Worm (Caenorhabditis elegans) whole organism, young adult: Measurements from ENCODE around the gene F27E5.5.

Experiments used
- B0019.2 ChIP-seq: fragments of 200-800 bp; sonication (Bioruptor generic); conservative IDR thresholded peaks from 2 replicates; pipeline ENCODE4 v1.3.6; 2022; ENCODE audit warnings: missing genetic modification reagents, missing genetic modification characterization, missing compliant biosample characterization
- C06A6.2 ChIP-seq: fragments of 200-800 bp; sonication (Bioruptor generic); conservative IDR thresholded peaks from 2 replicates; pipeline ENCODE4 v1.3.6; 2022; ENCODE audit warnings: missing genetic modification characterization, missing compliant biosample characterization
- F10E7.11 ChIP-seq: sonication (generic microtip); optimal IDR thresholded peaks from 2 replicates; lab custom pipeline; 2017; ENCODE audit warnings: mild to moderate bottlenecking, missing genetic modification characterization, moderate library complexity, missing compliant biosample characterization
- F22D6.2 ChIP-seq: sonication (generic microtip); optimal IDR thresholded peaks from 2 replicates; lab custom pipeline; 2016; ENCODE audit warnings: mild to moderate bottlenecking, missing genetic modification characterization, missing compliant biosample characterization
- F33H1.4 ChIP-seq: fragments of 200-800 bp; sonication (Bioruptor generic); IDR thresholded peaks from 2 replicates; pipeline ENCODE4 v1.3.6; 2022; ENCODE audit warnings: missing genetic modification reagents, missing genetic modification characterization, missing compliant biosample characterization
- F39B2.1 ChIP-seq: fragments of 200-800 bp; sonication (Bioruptor generic); IDR thresholded peaks from 2 replicates; pipeline ENCODE4 v1.3.6; 2022; ENCODE audit warnings: missing genetic modification reagents, missing genetic modification characterization, missing compliant biosample characterization
- K12H6.12 ChIP-seq: fragments of 200-800 bp; sonication (Bioruptor generic); optimal IDR thresholded peaks from 2 replicates; lab custom pipeline; 2018; ENCODE audit warnings: mild to moderate bottlenecking, missing genetic modification characterization, missing compliant biosample characterization
- Y53F4B.3 ChIP-seq: fragments of 200-800 bp; sonication (Bioruptor generic); IDR thresholded peaks from 2 replicates; pipeline ENCODE4 v1.3.6; 2022; ENCODE audit warnings: missing genetic modification reagents, missing genetic modification characterization, missing compliant biosample characterization
- Y53G8AR.9 ChIP-seq: fragments of 200-800 bp; sonication (Bioruptor generic); conservative IDR thresholded peaks from 2 replicates; pipeline ENCODE4 v1.3.6; 2022; ENCODE audit warnings: missing genetic modification reagents, missing genetic modification characterization, missing compliant biosample characterization
- Y67H2A.10 ChIP-seq: fragments of 200-800 bp; sonication (Bioruptor generic); conservative IDR thresholded peaks from 2 replicates; pipeline ENCODE4 v1.3.6; 2022; ENCODE audit warnings: missing genetic modification reagents, missing genetic modification characterization, missing compliant biosample characterization
- Y95B8A.8 ChIP-seq: fragments of 200-800 bp; sonication (Bioruptor generic); IDR thresholded peaks from 2 replicates; pipeline ENCODE4 v1.3.6; 2022; ENCODE audit warnings: missing genetic modification reagents, missing genetic modification characterization, missing compliant biosample characterization
- attf-3 ChIP-seq: fragments of 200-800 bp; sonication (Bioruptor generic); conservative IDR thresholded peaks from 2 replicates; pipeline ENCODE4 v1.3.6; 2022; ENCODE audit warnings: missing genetic modification reagents, missing genetic modification characterization, missing compliant biosample characterization
- attf-5 ChIP-seq: fragments of 200-800 bp; sonication (Bioruptor generic); optimal IDR thresholded peaks from 2 replicates; lab custom pipeline; 2018; ENCODE audit warnings: mild to moderate bottlenecking, missing genetic modification characterization, missing compliant biosample characterization
- attf-6 ChIP-seq: fragments of 200-800 bp; sonication (Bioruptor generic); IDR thresholded peaks from 2 replicates; pipeline ENCODE4 v1.3.6; 2022; ENCODE audit warnings: missing genetic modification reagents, missing genetic modification characterization, missing compliant biosample characterization
- ceh-40 ChIP-seq: fragments of 200-800 bp; sonication (Bioruptor generic); IDR thresholded peaks from 2 replicates; pipeline ENCODE4 v1.3.6; 2022; ENCODE audit warnings: missing genetic modification characterization, missing compliant biosample characterization
- ceh-79 ChIP-seq: sonication (generic microtip); optimal IDR thresholded peaks from 2 replicates; lab custom pipeline; 2017; ENCODE audit warnings: mild to moderate bottlenecking, missing genetic modification characterization, missing compliant biosample characterization
- dox-1 ChIP-seq: fragments of 200-800 bp; sonication (Bioruptor generic); IDR thresholded peaks from 2 replicates; pipeline ENCODE4 v1.3.6; 2022; ENCODE audit warnings: missing genetic modification reagents, missing genetic modification characterization, missing compliant biosample characterization
- efl-1 ChIP-seq: fragments of 150-350 bp; optimal IDR thresholded peaks from 2 replicates; lab custom pipeline; 2014; ENCODE audit warnings: missing biosample characterization, missing genetic modification reagents, missing genetic modification characterization
- egrh-3 ChIP-seq: fragments of 200-800 bp; sonication (Bioruptor generic); IDR thresholded peaks from 2 replicates; pipeline ENCODE4 v1.3.6; 2022; ENCODE audit warnings: missing genetic modification reagents, missing genetic modification characterization, missing compliant biosample characterization
- gei-17 ChIP-seq: fragments of 200-800 bp; sonication (Bioruptor generic); optimal IDR thresholded peaks from 2 replicates; lab custom pipeline; 2018; ENCODE audit warnings: mild to moderate bottlenecking, missing genetic modification characterization, missing compliant biosample characterization
- hlh-26 ChIP-seq: fragments of 200-800 bp; sonication (Bioruptor generic); conservative IDR thresholded peaks from 2 replicates; pipeline ENCODE4 v1.3.6; 2022; ENCODE audit warnings: missing genetic modification reagents, missing genetic modification characterization, missing compliant biosample characterization
- hmg-1.2 ChIP-seq: fragments of 200-800 bp; sonication (Bioruptor generic); IDR thresholded peaks from 2 replicates; pipeline ENCODE4 v1.3.6; 2022; ENCODE audit warnings: missing genetic modification reagents, missing genetic modification characterization, missing compliant biosample characterization
- hsf-1 ChIP-seq: fragments of 200-800 bp; sonication (Bioruptor generic); IDR thresholded peaks from 2 replicates; pipeline ENCODE4 v1.3.6; 2022; ENCODE audit warnings: missing genetic modification reagents, missing genetic modification characterization, missing compliant biosample characterization
- lin-40 ChIP-seq: sonication (generic microtip); optimal IDR thresholded peaks from 2 replicates; lab custom pipeline; 2016; ENCODE audit warnings: missing genetic modification characterization, mild to moderate bottlenecking, missing compliant biosample characterization, missing genotype, missing genetic modification reagents
- lsl-1 ChIP-seq: fragments of 200-800 bp; sonication (Bioruptor generic); optimal IDR thresholded peaks from 2 replicates; lab custom pipeline; 2018; ENCODE audit warnings: mild to moderate bottlenecking, missing genetic modification characterization, moderate library complexity, missing compliant biosample characterization
- madf-3 ChIP-seq: fragments of 200-800 bp; sonication (Bioruptor generic); IDR thresholded peaks from 2 replicates; pipeline ENCODE4 v1.3.6; 2022; ENCODE audit warnings: missing genetic modification reagents, missing genetic modification characterization, missing compliant biosample characterization
- madf-6 ChIP-seq: fragments of 200-800 bp; sonication (Bioruptor generic); IDR thresholded peaks from 2 replicates; pipeline ENCODE4 v1.3.6; 2022; ENCODE audit warnings: missing genetic modification reagents, missing genetic modification characterization, missing compliant biosample characterization
- madf-8 ChIP-seq: fragments of 200-800 bp; sonication (Bioruptor generic); conservative IDR thresholded peaks from 2 replicates; pipeline ENCODE4 v1.3.6; 2022; ENCODE audit warnings: missing genetic modification reagents, missing genetic modification characterization, missing compliant biosample characterization
- mes-4 ChIP-seq: sonication (generic microtip); optimal IDR thresholded peaks from 2 replicates; lab custom pipeline; 2016; ENCODE audit warnings: missing genotype, missing genetic modification characterization, missing compliant biosample characterization
- nfya-2 ChIP-seq: fragments of 200-800 bp; sonication (Bioruptor generic); IDR thresholded peaks from 2 replicates; pipeline ENCODE4 v1.3.6; 2022; ENCODE audit warnings: missing genetic modification reagents, missing genetic modification characterization, missing compliant biosample characterization
- nhr-179 ChIP-seq: sonication (generic microtip); optimal IDR thresholded peaks from 2 replicates; lab custom pipeline; 2016; ENCODE audit warnings: mild to moderate bottlenecking, missing genetic modification characterization, missing compliant biosample characterization
- nhr-90 ChIP-seq: sonication (generic microtip); optimal IDR thresholded peaks from 2 replicates; lab custom pipeline; 2016; ENCODE audit warnings: missing genotype, mild to moderate bottlenecking, missing genetic modification characterization, missing compliant biosample characterization
- rcor-1 ChIP-seq: fragments of 200-800 bp; sonication (Bioruptor generic); IDR thresholded peaks from 2 replicates; pipeline ENCODE4 v1.3.6; 2022; ENCODE audit warnings: missing genetic modification reagents, missing genetic modification characterization, missing compliant biosample characterization
- rec-8 ChIP-seq, 2 experiments: sonication (generic microtip); optimal IDR thresholded peaks; 2 replicates each; lab custom pipeline; 2016; ENCODE audit warnings: mild to moderate bottlenecking in 2 of 2, missing genetic modification characterization in 2 of 2, missing genetic modification reagents in 2 of 2, missing genotype in 2 of 2, missing biosample characterization in 1 of 2, missing compliant biosample characterization in 1 of 2, moderate library complexity in 1 of 2
- repo-1 ChIP-seq: sonication (generic microtip); optimal IDR thresholded peaks from 2 replicates; lab custom pipeline; 2017; ENCODE audit warnings: mild to moderate bottlenecking, missing genetic modification characterization, missing compliant biosample characterization
- sea-2 ChIP-seq: fragments of 200-800 bp; sonication (Bioruptor generic); IDR thresholded peaks from 2 replicates; pipeline ENCODE4 v1.3.6; 2022; ENCODE audit warnings: missing genetic modification characterization, missing compliant biosample characterization
- snpc-1.1 ChIP-seq: sonication (generic microtip); optimal IDR thresholded peaks from 2 replicates; lab custom pipeline; 2017; ENCODE audit warnings: missing genetic modification characterization, mild to moderate bottlenecking, missing compliant biosample characterization, antibody characterized with exemption, moderate library complexity, missing genotype, missing genetic modification reagents; ENCODE audit not compliant: insufficient read depth
- snpc-1.3 ChIP-seq: sonication (generic microtip); optimal IDR thresholded peaks from 2 replicates; lab custom pipeline; 2017; ENCODE audit warnings: missing genetic modification characterization, mild to moderate bottlenecking, missing compliant biosample characterization, antibody characterized with exemption, moderate library complexity, missing genotype, missing genetic modification reagents; ENCODE audit not compliant: insufficient read depth
- snpc-4 ChIP-seq, 5 experiments: fragments of 150-350 bp in 1 of 5; sonication (generic microtip) in 4 of 5; optimal IDR thresholded peaks; 2 replicates each; lab custom pipeline; 2014 to 2018; ENCODE audit warnings: missing genetic modification characterization in 5 of 5, missing biosample characterization in 3 of 5, antibody characterized with exemption in 2 of 5, mild to moderate bottlenecking in 2 of 5, missing compliant biosample characterization in 2 of 5, missing genotype in 2 of 5, moderate library complexity in 2 of 5, missing genetic modification reagents in 1 of 5
- tbp1 ChIP-seq: fragments of 200-800 bp; sonication (Bioruptor generic); optimal IDR thresholded peaks from 2 replicates; lab custom pipeline; 2018; ENCODE audit warnings: mild to moderate bottlenecking, missing genetic modification characterization, missing compliant biosample characterization
- unc-130 ChIP-seq: sonication (generic microtip); optimal IDR thresholded peaks from 2 replicates; lab custom pipeline; 2016; ENCODE audit warnings: missing genetic modification reagents, missing genetic modification characterization, missing compliant biosample characterization
- ztf-22 ChIP-seq: fragments of 200-800 bp; sonication (Bioruptor generic); optimal IDR thresholded peaks from 2 replicates; lab custom pipeline; 2018; ENCODE audit warnings: mild to moderate bottlenecking, missing genetic modification characterization, moderate library complexity, missing compliant biosample characterization

The F27E5.5 gene

DNA sequence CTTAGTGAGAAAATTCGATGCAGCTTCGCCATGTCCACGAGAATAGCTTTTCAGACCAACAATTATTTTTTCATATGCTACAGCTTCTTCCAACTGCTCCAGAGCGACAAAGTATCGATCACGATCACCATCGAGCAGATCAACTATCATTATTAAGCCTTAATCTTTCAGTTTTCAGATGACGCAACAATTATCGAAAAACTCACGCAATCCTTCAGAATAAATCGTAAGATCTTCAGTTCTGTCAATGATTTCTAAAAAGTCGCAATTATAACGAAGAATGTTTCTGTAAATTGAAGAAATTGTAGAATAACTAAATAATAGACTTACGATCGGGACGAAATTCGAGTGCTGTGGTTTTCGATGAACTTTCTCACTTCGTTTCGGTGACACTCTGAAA, 28.4 kb downstream of the F27E5.5 start:
- TF ChIP-seq attf-5: no peak
- TF ChIP-seq Y67H2A.10 (GFP tag; lab: Robert Waterston, UW): no peak
- no peak for TF ChIP-seq rec-8 (tag; optimal IDR thresholded peaks at IDR 0.05; lab: Kevin White, UChicago)
- no peak for TF ChIP-seq B0019.2 (GFP tag; lab: Robert Waterston, UW)
- no peak for TF ChIP-seq mes-4 (tag; lab: Kevin White, UChicago)
- no peak for TF ChIP-seq madf-3
- no peak for TF ChIP-seq lin-40 (tag; lab: Kevin White, UChicago)
- no peak for TF ChIP-seq rcor-1 (GFP tag; lab: Robert Waterston, UW)
- TF ChIP-seq nhr-90 (tag; lab: Kevin White, UChicago): no peak
- no peak for TF ChIP-seq unc-130 (GFP tag; lab: Kevin White, UChicago)

DNA sequence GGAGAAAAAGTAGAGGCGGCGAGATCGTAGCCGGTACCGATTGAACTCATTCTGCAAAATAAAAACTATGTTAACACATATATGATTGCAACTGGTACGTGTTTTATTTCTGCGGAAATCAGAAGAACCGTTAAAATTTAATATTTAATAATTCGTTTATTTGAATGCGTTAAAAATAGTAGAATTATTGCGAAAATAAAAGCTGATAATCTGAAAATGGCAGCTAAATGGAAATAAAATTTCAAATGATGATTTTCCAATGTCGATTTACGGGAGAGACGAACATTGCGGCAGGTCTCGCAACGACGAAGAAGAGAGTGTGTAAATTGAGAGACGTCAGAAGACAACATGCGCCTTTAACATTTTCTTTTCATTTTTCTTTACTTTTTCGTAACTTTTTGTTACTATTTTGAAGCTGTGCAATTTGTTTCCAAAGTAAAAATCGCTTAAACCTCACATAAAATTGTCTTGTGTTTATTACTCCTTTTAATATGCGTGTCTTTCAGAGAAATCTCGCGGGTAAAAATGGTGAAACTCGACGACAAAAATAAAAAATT, 31.8 kb downstream of the F27E5.5 start, which contains the start of the genes pas-7 and puf-12:
pas-7 (minus strand) TSS at position 51 of the 557 bp plus-strand sequence.
puf-12 (plus strand) TSS at position 507 of the 557 bp plus-strand sequence.
- TF ChIP-seq hmg-1.2 (GFP tag; lab: Robert Waterston, UW): peak; percentile 78; the same call in 1 of the 2 replicates
- peak; percentile 69 for TF ChIP-seq F33H1.4 (GFP tag; lab: Robert Waterston, UW)
- peak; percentile 14 for TF ChIP-seq lsl-1 (GFP tag; lab: Kevin White, UChicago)
- TF ChIP-seq snpc-1.1 (tag; lab: Kevin White, UChicago): peak; percentile 9
- no peak for TF ChIP-seq Y53G8AR.9
- no peak for TF ChIP-seq hsf-1 (GFP tag; lab: Robert Waterston, UW)
- peak; percentile 1 for TF ChIP-seq efl-1
- TF ChIP-seq madf-8 (GFP tag; lab: Robert Waterston, UW): no peak
- peak; percentile 19; the same call in 1 of the 2 replicates for TF ChIP-seq madf-6 (GFP tag; lab: Robert Waterston, UW)

DNA sequence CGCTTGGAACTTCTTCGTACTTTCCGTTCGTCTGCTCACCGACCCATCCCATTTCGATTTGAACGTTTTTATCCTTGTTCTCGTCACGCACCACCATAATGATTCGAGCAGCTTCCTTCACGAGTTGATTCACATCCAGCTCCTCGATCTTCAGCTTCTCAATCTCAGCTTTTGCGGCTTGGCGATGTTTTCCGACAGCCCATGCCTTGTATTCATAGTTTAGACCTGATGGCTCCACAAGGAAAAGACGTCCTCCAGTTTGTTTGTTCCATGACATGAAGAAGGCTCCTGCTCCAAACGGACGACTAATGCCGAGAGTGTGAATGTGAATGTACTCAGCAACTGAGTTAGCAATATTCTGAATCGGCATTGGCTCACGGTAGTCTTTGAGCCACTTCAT, 32.6 kb downstream of the F27E5.5 start:
- TF ChIP-seq nhr-179: no peak

DNA sequence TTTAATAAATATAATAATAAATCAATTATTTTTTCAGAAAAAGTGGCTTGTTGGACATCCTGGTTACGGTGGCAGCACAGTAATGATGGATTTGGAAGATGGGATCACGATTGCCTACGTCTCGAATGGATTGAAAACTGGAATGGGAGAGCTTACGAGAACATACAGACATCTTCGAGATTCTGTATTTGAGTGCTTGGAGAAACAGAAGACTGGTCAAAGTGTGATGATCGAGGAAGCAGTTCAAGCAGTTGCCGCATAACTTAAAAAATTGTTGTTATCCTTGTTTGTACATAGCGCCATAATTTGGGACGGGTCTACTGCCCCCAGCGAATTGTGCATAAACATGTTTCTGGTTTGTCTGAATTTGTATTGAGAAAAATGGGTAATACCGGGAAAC, 33.2 kb downstream of the F27E5.5 start:
- no peak for TF ChIP-seq attf-3
- no peak for TF ChIP-seq snpc-1.3 (tag; lab: Kevin White, UChicago)
- TF ChIP-seq C06A6.2 (GFP tag; lab: Robert Waterston, UW): no peak
- TF ChIP-seq madf-6 (GFP tag; lab: Robert Waterston, UW): peak; percentile 38; the same call in 1 of the 2 replicates
- peak; percentile 49; the same call in 1 of the 2 replicates for TF ChIP-seq hsf-1 (GFP tag; lab: Robert Waterston, UW)
- no peak for TF ChIP-seq F39B2.1 (GFP tag; lab: Robert Waterston, UW)
- no peak for TF ChIP-seq Y95B8A.8
- 0 out of 2 replicates have a peak, but pooled peaks have one; percentile 14 for TF ChIP-seq hmg-1.2 (GFP tag; lab: Robert Waterston, UW)
- no peak for TF ChIP-seq gei-17 (GFP tag; lab: Kevin White, UChicago)
- no peak for TF ChIP-seq K12H6.12 (tag; lab: Kevin White, UChicago)
- no peak for TF ChIP-seq egrh-3 (GFP tag; lab: Robert Waterston, UW)
- TF ChIP-seq nfya-2 (GFP tag; lab: Robert Waterston, UW): no peak
- TF ChIP-seq mes-4 (tag; lab: Kevin White, UChicago): no peak
- TF ChIP-seq F10E7.11: peak; percentile 11
- TF ChIP-seq ceh-79 (tag; lab: Kevin White, UChicago): no peak
- TF ChIP-seq hlh-26 (GFP tag; lab: Robert Waterston, UW): no peak
- peak; percentile 50 for TF ChIP-seq repo-1
- TF ChIP-seq tbp1 (GFP tag; lab: Kevin White, UChicago): no peak
- no peak for TF ChIP-seq snpc-4 (GFP tag; optimal IDR thresholded peaks at IDR 0.05; lab: Kevin White, UChicago)
- no peak for TF ChIP-seq snpc-4 (tag; optimal IDR thresholded peaks at IDR 0.05; lab: Kevin White, UChicago)
- TF ChIP-seq dox-1 (GFP tag; lab: Robert Waterston, UW): no peak
- no peak for TF ChIP-seq ceh-40 (GFP tag; lab: Robert Waterston, UW)
- no peak for TF ChIP-seq attf-6 (GFP tag; lab: Robert Waterston, UW)
- no peak for TF ChIP-seq rcor-1 (GFP tag; lab: Robert Waterston, UW)
- no peak for TF ChIP-seq F22D6.2 (tag; lab: Kevin White, UChicago)
- no peak for TF ChIP-seq sea-2 (GFP tag; lab: Robert Waterston, UW)
- no peak for TF ChIP-seq Y53F4B.3 (GFP tag; lab: Robert Waterston, UW)
- no peak for TF ChIP-seq ztf-22 (GFP tag; lab: Kevin White, UChicago)
